Fruit fly (Drosophila melanogaster): Measurements from ENCODE around the gene mRpL45.
A peak's percentile ranks its signal among the peaks of the same experiment; 100 is the strongest.

mRpL45 gene

dm6 chr3R:22627936-22628513 is 9.7 kb downstream of the mRpL45 start:
- no peak for TF ChIP-seq dsf (GFP tag; optimal IDR thresholded peaks at IDR 0.05; ENCODE audit: borderline replicate concordance)
- TF ChIP-seq Rel (GFP tag; optimal IDR thresholded peaks at IDR 0.05), result no peak
- no peak for TF ChIP-seq Rel (tag; optimal IDR thresholded peaks at IDR 0.05)
- TF ChIP-seq CG9705 (GFP tag; optimal IDR thresholded peaks at IDR 0.05), result no peak
- TF ChIP-seq brk (GFP tag; optimal IDR thresholded peaks at IDR 0.05), result no peak
- no peak for TF ChIP-seq pan (optimal IDR thresholded peaks at IDR 0.05)
- no peak for TF ChIP-seq Hr83 (GFP tag; optimal IDR thresholded peaks at IDR 0.05; ENCODE audit: poor library complexity, severe bottlenecking)
- TF ChIP-seq usp (GFP tag; optimal IDR thresholded peaks at IDR 0.05), result no peak
- no peak for TF ChIP-seq lola (GFP tag; optimal IDR thresholded peaks at IDR 0.05)
- no peak for TF ChIP-seq jim (GFP tag; optimal IDR thresholded peaks at IDR 0.05)
- peak; percentile 75 for TF ChIP-seq OdsH (GFP tag; optimal IDR thresholded peaks at IDR 0.05)
- peak; percentile 12 for TF ChIP-seq h (GFP tag; optimal IDR thresholded peaks at IDR 0.05)
- no peak for TF ChIP-seq dmrt93B (GFP tag; optimal IDR thresholded peaks at IDR 0.05)
- peak in 1 of 2 experiments; percentile 54 for TF ChIP-seq foxo (GFP tag; optimal IDR thresholded peaks at IDR 0.05)
- peak; percentile 80 for TF ChIP-seq rgr (GFP tag; optimal IDR thresholded peaks at IDR 0.05)
- TF ChIP-seq sage (GFP tag; optimal IDR thresholded peaks at IDR 0.05), result peak; percentile 3
- no peak for TF ChIP-seq Dfd (GFP tag; optimal IDR thresholded peaks at IDR 0.05)
- TF ChIP-seq Dif (GFP tag; optimal IDR thresholded peaks at IDR 0.05; ENCODE audit: partially characterized antibody), result no peak
- TF ChIP-seq CG32264 (GFP tag; optimal IDR thresholded peaks at IDR 0.05), result no peak
- peak; percentile 78 for TF ChIP-seq tai (GFP tag; optimal IDR thresholded peaks at IDR 0.05)
- no peak for TF ChIP-seq Mio (GFP tag; optimal IDR thresholded peaks at IDR 0.05)
- TF ChIP-seq Jra (GFP tag; optimal IDR thresholded peaks at IDR 0.05), result peak; percentile 36
- TF ChIP-seq woc (GFP tag; optimal IDR thresholded peaks at IDR 0.05), result peak; percentile 51
- peak; percentile 67 for TF ChIP-seq psq (GFP tag; optimal IDR thresholded peaks at IDR 0.05)
- peak; percentile 74 for TF ChIP-seq br (GFP tag; optimal IDR thresholded peaks at IDR 0.05)
- TF ChIP-seq GATAd (GFP tag; optimal IDR thresholded peaks at IDR 0.05), result no peak
- peak; percentile 69 for TF ChIP-seq Hnf4 (GFP tag; optimal IDR thresholded peaks at IDR 0.05)
- TF ChIP-seq HLH106 (tag; optimal IDR thresholded peaks at IDR 0.05), result peak; percentile 45
- no peak for TF ChIP-seq Abd-B (GFP tag; optimal IDR thresholded peaks at IDR 0.05)
- peak; percentile 80 for TF ChIP-seq ey (GFP tag; optimal IDR thresholded peaks at IDR 0.05)
- TF ChIP-seq Vsx2 (GFP tag; optimal IDR thresholded peaks at IDR 0.05; ENCODE audit: partially characterized antibody), result no peak
- TF ChIP-seq N (GFP tag; optimal IDR thresholded peaks at IDR 0.05), result no peak
- TF ChIP-seq fru (GFP tag; optimal IDR thresholded peaks at IDR 0.05), result peak; percentile 8
- TF ChIP-seq Sp1 (GFP tag; optimal IDR thresholded peaks at IDR 0.05), result peak; percentile 68

dm6 chr3R:22629174-22629573 is 10.9 kb downstream of the mRpL45 start:
- no peak for TF ChIP-seq Hr83 (GFP tag; optimal IDR thresholded peaks at IDR 0.05; ENCODE audit: poor library complexity, severe bottlenecking)
- TF ChIP-seq rgr (GFP tag; optimal IDR thresholded peaks at IDR 0.05), result no peak
- no peak for TF ChIP-seq Abd-B (GFP tag; optimal IDR thresholded peaks at IDR 0.05)
- TF ChIP-seq Hnf4 (GFP tag; optimal IDR thresholded peaks at IDR 0.05), result no peak
- TF ChIP-seq pan (optimal IDR thresholded peaks at IDR 0.05), result no peak
- no peak for TF ChIP-seq h (GFP tag; optimal IDR thresholded peaks at IDR 0.05)
- TF ChIP-seq CrebA (GFP tag; optimal IDR thresholded peaks at IDR 0.05; ENCODE audit: borderline replicate concordance), result no peak
- TF ChIP-seq Mio (GFP tag; optimal IDR thresholded peaks at IDR 0.05), result no peak
- TF ChIP-seq usp (GFP tag; optimal IDR thresholded peaks at IDR 0.05), result no peak
- no peak for TF ChIP-seq Jra (GFP tag; optimal IDR thresholded peaks at IDR 0.05)
- no peak for TF ChIP-seq dsf (GFP tag; optimal IDR thresholded peaks at IDR 0.05; ENCODE audit: borderline replicate concordance)
- TF ChIP-seq HLH106 (tag; optimal IDR thresholded peaks at IDR 0.05), result no peak
- no peak for TF ChIP-seq tai (GFP tag; optimal IDR thresholded peaks at IDR 0.05)
- TF ChIP-seq ey (GFP tag; optimal IDR thresholded peaks at IDR 0.05), result no peak
- no peak for TF ChIP-seq Vsx2 (GFP tag; optimal IDR thresholded peaks at IDR 0.05; ENCODE audit: partially characterized antibody)
- TF ChIP-seq Dif (GFP tag; optimal IDR thresholded peaks at IDR 0.05; ENCODE audit: partially characterized antibody), result no peak
- TF ChIP-seq Myc (optimal IDR thresholded peaks at IDR 0.05), result no peak
- no peak for TF ChIP-seq Sp1 (GFP tag; optimal IDR thresholded peaks at IDR 0.05)
- no peak for TF ChIP-seq jim (GFP tag; optimal IDR thresholded peaks at IDR 0.05)

DNA sequence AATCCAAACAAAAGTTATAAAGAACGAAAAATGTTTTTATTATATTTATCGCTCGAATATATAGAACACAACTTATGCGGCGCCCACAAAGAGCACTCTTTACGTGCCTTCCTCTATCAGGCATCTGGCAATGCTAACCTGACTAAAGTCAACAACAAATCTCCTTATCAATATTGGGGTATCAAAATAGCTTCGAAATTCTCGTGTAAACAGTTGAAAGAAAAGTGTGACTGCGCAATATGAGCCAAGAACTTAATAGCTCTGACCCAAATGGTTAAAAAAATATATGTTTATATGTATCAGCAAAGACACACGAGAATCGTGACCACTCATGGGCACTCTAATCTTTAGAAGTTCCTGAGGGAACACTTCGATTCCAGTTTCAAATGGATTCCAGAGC is 12.9 kb downstream of the mRpL45 start:
- TF ChIP-seq Abd-B (GFP tag; optimal IDR thresholded peaks at IDR 0.05) (no peak), rgr (GFP tag; optimal IDR thresholded peaks at IDR 0.05) (no peak), Hr78 (GFP tag; optimal IDR thresholded peaks at IDR 0.05) (no peak), foxo (GFP tag; optimal IDR thresholded peaks at IDR 0.05) (no peak), dl (GFP tag; optimal IDR thresholded peaks at IDR 0.05; ENCODE audit: insufficient read depth in 1 of 2, partially characterized antibody in 2 of 2) (no peak), h (GFP tag; optimal IDR thresholded peaks at IDR 0.05) (no peak), Mio (GFP tag; optimal IDR thresholded peaks at IDR 0.05) (no peak), Dfd (GFP tag; optimal IDR thresholded peaks at IDR 0.05) (no peak), usp (GFP tag; optimal IDR thresholded peaks at IDR 0.05) (no peak), sv (GFP tag; optimal IDR thresholded peaks at IDR 0.05) (no peak), Hr83 (GFP tag; optimal IDR thresholded peaks at IDR 0.05; ENCODE audit: poor library complexity, severe bottlenecking) (no peak)

Measured in whole organism, wandering third instar larva.